Worm (Caenorhabditis elegans) whole organism, mixed stage, embryonic: ENCODE measurements around the gene nlp-30.

Source experiments
- M03D4.4 ChIP-seq: sonication (generic microtip); optimal IDR thresholded peaks from 2 replicates; lab custom pipeline; 2017; ENCODE audit warnings: mild to moderate bottlenecking, missing genetic modification characterization, missing compliant biosample characterization
- bed-3 ChIP-seq: fragments of 200-800 bp; sonication (Bioruptor generic); optimal IDR thresholded peaks from 3 replicates; lab custom pipeline; 2018; ENCODE audit warnings: mild to moderate bottlenecking, missing genetic modification characterization, moderate library complexity, missing compliant biosample characterization
- blmp-1 ChIP-seq: fragments of 150-350 bp; optimal IDR thresholded peaks from 2 replicates; lab custom pipeline; 2014; ENCODE audit warnings: missing biosample characterization, missing genetic modification characterization
- ceh-39 ChIP-seq: fragments of 150-350 bp; optimal IDR thresholded peaks from 2 replicates; lab custom pipeline; 2014; ENCODE audit warnings: missing biosample characterization, missing genetic modification characterization
- ceh-43 ChIP-seq: fragments of 200-800 bp; sonication (Bioruptor generic); optimal IDR thresholded peaks from 2 replicates; lab custom pipeline; 2018; ENCODE audit warnings: mild to moderate bottlenecking, missing genetic modification characterization, moderate library complexity, missing compliant biosample characterization
- ces-1 ChIP-seq: fragments of 150-350 bp; optimal IDR thresholded peaks from 2 replicates; lab custom pipeline; 2014; ENCODE audit warnings: missing biosample characterization, missing genetic modification reagents, missing genetic modification characterization
- cnd-1 ChIP-seq: fragments of 200-800 bp; sonication (Bioruptor generic); optimal IDR thresholded peaks from 2 replicates; lab custom pipeline; 2018; ENCODE audit warnings: mild to moderate bottlenecking, missing genetic modification characterization, missing compliant biosample characterization
- drap-1 ChIP-seq: fragments of 200-800 bp; sonication (Bioruptor generic); optimal IDR thresholded peaks from 3 replicates; lab custom pipeline; 2018; ENCODE audit warnings: mild to moderate bottlenecking, missing genetic modification characterization, missing compliant biosample characterization
- elt-1 ChIP-seq: sonication (generic microtip); optimal IDR thresholded peaks from 2 replicates; lab custom pipeline; 2017; ENCODE audit warnings: missing genetic modification characterization, mild to moderate bottlenecking, missing compliant biosample characterization, antibody characterized with exemption, moderate library complexity, borderline replicate concordance; ENCODE audit not compliant: insufficient read depth
- elt-3 ChIP-seq: fragments of 150-350 bp; optimal IDR thresholded peaks from 2 replicates; lab custom pipeline; 2014; ENCODE audit warnings: missing biosample characterization, missing genetic modification characterization
- flh-1 ChIP-seq: fragments of 200-800 bp; sonication (Bioruptor generic); optimal IDR thresholded peaks from 2 replicates; lab custom pipeline; 2018; ENCODE audit warnings: mild to moderate bottlenecking, missing genetic modification characterization, moderate library complexity, missing compliant biosample characterization
- ham-2 ChIP-seq: fragments of 200-800 bp; sonication (Bioruptor generic); optimal IDR thresholded peaks from 2 replicates; lab custom pipeline; 2018; ENCODE audit warnings: mild to moderate bottlenecking, missing genetic modification characterization, missing compliant biosample characterization
- hlh-1 ChIP-seq: fragments of 150-350 bp; optimal IDR thresholded peaks from 2 replicates; lab custom pipeline; 2014; ENCODE audit warnings: missing biosample characterization, missing genetic modification reagents, missing genetic modification characterization
- lin-13 ChIP-seq: fragments of 150-350 bp; optimal IDR thresholded peaks from 2 replicates; lab custom pipeline; 2014; ENCODE audit warnings: missing biosample characterization, missing genetic modification characterization
- lin-32 ChIP-seq: fragments of 200-800 bp; sonication (Bioruptor generic); optimal IDR thresholded peaks from 2 replicates; lab custom pipeline; 2018; ENCODE audit warnings: mild to moderate bottlenecking, missing genetic modification characterization, missing compliant biosample characterization
- lsy-2 ChIP-seq: fragments of 150-350 bp; optimal IDR thresholded peaks from 2 replicates; lab custom pipeline; 2014; ENCODE audit warnings: missing biosample characterization, missing genetic modification characterization
- mab-5 ChIP-seq: fragments of 150-350 bp; optimal IDR thresholded peaks from 2 replicates; lab custom pipeline; 2014; ENCODE audit warnings: missing biosample characterization, missing genetic modification characterization
- mep-1 ChIP-seq: fragments of 150-350 bp; optimal IDR thresholded peaks from 2 replicates; lab custom pipeline; 2017; ENCODE audit warnings: missing biosample characterization, missing genetic modification reagents, missing genetic modification characterization, inconsistent platforms
- mls-2 ChIP-seq: sonication (generic microtip); optimal IDR thresholded peaks from 2 replicates; lab custom pipeline; 2016; ENCODE audit warnings: mild to moderate bottlenecking, missing genetic modification characterization, moderate library complexity, missing compliant biosample characterization
- nhr-12 ChIP-seq: fragments of 150-350 bp; optimal IDR thresholded peaks from 2 replicates; lab custom pipeline; 2014; ENCODE audit warnings: missing biosample characterization, missing genetic modification characterization
- nhr-2 ChIP-seq: fragments of 150-350 bp; optimal IDR thresholded peaks from 2 replicates; lab custom pipeline; 2014; ENCODE audit warnings: missing biosample characterization, missing genetic modification characterization
- nhr-237 ChIP-seq: fragments of 150-350 bp; optimal IDR thresholded peaks from 2 replicates; lab custom pipeline; 2014; ENCODE audit warnings: missing biosample characterization, missing genetic modification characterization
- nhr-28 ChIP-seq: fragments of 150-350 bp; optimal IDR thresholded peaks from 2 replicates; lab custom pipeline; 2014; ENCODE audit warnings: missing biosample characterization, missing genetic modification characterization
- nhr-76 ChIP-seq: sonication (generic microtip); optimal IDR thresholded peaks from 2 replicates; lab custom pipeline; 2017; ENCODE audit warnings: missing biosample characterization, missing genetic modification characterization
- pha-4 ChIP-seq: fragments of 150-350 bp; optimal IDR thresholded peaks from 2 replicates; lab custom pipeline; 2018; ENCODE audit warnings: missing biosample characterization, missing genetic modification reagents, missing genetic modification characterization
- sem-2 ChIP-seq: fragments of 200-800 bp; sonication (Bioruptor generic); optimal IDR thresholded peaks from 2 replicates; lab custom pipeline; 2018; ENCODE audit warnings: mild to moderate bottlenecking, missing genetic modification characterization, missing compliant biosample characterization
- snpc-4 ChIP-seq: fragments of 150-350 bp; optimal IDR thresholded peaks from 2 replicates; lab custom pipeline; 2014; ENCODE audit warnings: missing biosample characterization, missing genetic modification characterization
- sptf-1 ChIP-seq: sonication (generic microtip); optimal IDR thresholded peaks from 2 replicates; lab custom pipeline; 2017; ENCODE audit warnings: mild to moderate bottlenecking, missing genetic modification characterization, moderate library complexity, missing compliant biosample characterization
- unc-120 ChIP-seq: sonication (generic microtip); optimal IDR thresholded peaks from 2 replicates; lab custom pipeline; 2017; ENCODE audit warnings: missing genetic modification characterization, missing compliant biosample characterization; ENCODE audit not compliant: poor library complexity, severe bottlenecking
- unc-39 ChIP-seq: fragments of 150-350 bp; optimal IDR thresholded peaks from 2 replicates; lab custom pipeline; 2014; ENCODE audit warnings: missing biosample characterization, missing genetic modification characterization
- zip-8 ChIP-seq: fragments of 150-350 bp; optimal IDR thresholded peaks from 2 replicates; lab custom pipeline; 2014; ENCODE audit warnings: missing biosample characterization, missing genetic modification characterization
- ztf-11 ChIP-seq: fragments of 150-350 bp; optimal IDR thresholded peaks from 2 replicates; lab custom pipeline; 2014; ENCODE audit warnings: missing biosample characterization, missing genetic modification characterization

nlp-30 gene

DNA sequence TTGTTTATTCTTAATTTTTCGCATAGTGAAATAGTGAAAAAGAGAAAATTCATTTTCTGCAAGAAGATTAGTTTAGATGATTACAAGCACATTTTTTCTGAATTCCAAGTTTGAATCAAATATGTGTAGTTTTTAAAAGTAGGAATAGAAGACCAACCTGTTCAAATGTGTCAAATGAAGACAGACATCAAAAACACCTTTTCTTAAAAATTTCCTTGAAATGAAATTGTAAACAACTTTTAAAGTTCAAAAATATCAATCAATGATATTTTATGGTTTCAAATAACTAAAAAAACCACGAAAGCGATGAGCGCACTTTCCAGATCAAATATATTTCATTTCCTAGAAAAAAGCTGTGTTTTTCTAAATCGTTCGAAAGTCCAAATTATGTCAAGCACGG, at the start of gene nlp-30:
nlp-30 (plus strand) TSS at position 301 of the 400 bp plus-strand sequence.
- TF ChIP-seq unc-39 (tag; lab: Kevin White, UChicago) (no peak), ceh-43 (no peak), unc-120 (tag; lab: Kevin White, UChicago) (no peak), mab-5 (tag; lab: Kevin White, UChicago) (no peak), ceh-39 (no peak), snpc-4 (tag; lab: Kevin White, UChicago) (no peak), zip-8 (tag; lab: Kevin White, UChicago) (no peak), M03D4.4 (tag; lab: Kevin White, UChicago) (no peak), bed-3 (no peak), lin-13 (tag; lab: Kevin White, UChicago) (no peak), hlh-1 (tag; lab: Kevin White, UChicago) (no peak), lin-32 (GFP tag; lab: Kevin White, UChicago) (no peak), nhr-76 (no peak), nhr-237 (tag; lab: Kevin White, UChicago) (no peak), nhr-2 (no peak), ham-2 (GFP tag; lab: Kevin White, UChicago) (no peak), blmp-1 (tag; lab: Kevin White, UChicago) (no peak), elt-3 (no peak), ztf-11 (tag; lab: Kevin White, UChicago) (no peak)

DNA sequence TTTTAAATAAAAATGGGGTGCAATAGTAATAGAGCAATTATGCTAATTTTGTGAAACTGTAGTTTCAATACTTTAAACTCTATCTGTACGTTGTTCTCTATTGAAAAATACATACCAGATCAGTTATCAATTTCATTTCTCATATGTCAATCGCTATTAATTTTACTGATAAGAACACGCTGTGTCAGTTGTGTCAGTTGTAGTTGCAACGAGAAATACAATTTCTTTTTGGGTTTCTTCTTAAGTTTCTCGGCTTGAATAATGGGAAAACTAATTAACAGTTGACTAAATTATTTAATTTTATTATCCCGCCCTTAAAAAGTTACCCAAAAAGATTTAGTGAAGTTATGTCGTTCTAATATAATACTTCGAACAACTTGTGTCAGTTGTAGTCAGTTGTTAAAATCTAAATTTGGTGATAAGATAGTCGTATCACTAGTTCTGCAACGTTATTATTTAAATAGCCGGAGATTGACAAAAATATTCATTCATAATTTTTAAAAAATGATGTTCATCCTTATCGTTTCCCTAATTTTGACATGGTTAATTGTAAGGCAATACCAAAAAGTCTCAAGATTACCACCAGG, 45.8 kb upstream of the nlp-30 start, which contains the start of gene cyp-35A5:
cyp-35A5 (plus strand) TSS at position 435 of the 587 bp plus-strand sequence.
- TF ChIP-seq ces-1 (GFP tag; lab: Kevin White, UChicago) (no peak), zip-8 (tag; lab: Kevin White, UChicago) (no peak), snpc-4 (tag; lab: Kevin White, UChicago) (no peak), ceh-43 (no peak), sem-2 (GFP tag; lab: Kevin White, UChicago) (no peak), nhr-12 (no peak), unc-39 (tag; lab: Kevin White, UChicago) (no peak), lsy-2 (tag; lab: Kevin White, UChicago) (no peak), sptf-1 (tag; lab: Kevin White, UChicago) (no peak), mls-2 (tag; lab: Kevin White, UChicago) (no peak), hlh-1 (tag; lab: Kevin White, UChicago) (no peak), cnd-1 (tag; lab: Kevin White, UChicago) (no peak), ztf-11 (tag; lab: Kevin White, UChicago) (no peak), flh-1 (GFP tag; lab: Kevin White, UChicago) (no peak)

DNA sequence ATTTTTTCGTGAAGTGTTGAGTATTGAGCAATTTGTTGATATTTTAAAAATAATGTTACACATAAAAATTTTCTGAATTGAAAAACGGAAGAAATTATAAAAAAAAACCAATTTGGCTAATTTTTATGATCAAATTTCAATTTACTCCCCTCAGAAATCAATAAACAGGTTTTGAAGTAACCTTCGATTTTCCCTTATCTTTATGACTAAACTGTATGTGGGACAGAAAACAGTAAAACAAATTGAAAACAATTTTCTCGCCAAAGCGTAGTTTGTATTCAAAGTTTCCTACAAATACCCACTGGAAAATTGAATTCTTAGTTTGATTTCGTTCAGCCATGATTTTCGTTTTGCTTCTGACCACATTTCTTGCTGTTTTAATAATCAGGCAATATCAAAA, 43.0 kb upstream of the nlp-30 start, which contains the start of gene cyp-35B1:
cyp-35B1 (plus strand) TSS at position 244 of the 400 bp plus-strand sequence.
- TF ChIP-seq elt-1 (tag; lab: Kevin White, UChicago) (no peak), nhr-237 (tag; lab: Kevin White, UChicago) (no peak), mab-5 (tag; lab: Kevin White, UChicago) (no peak), M03D4.4 (tag; lab: Kevin White, UChicago) (no peak), ham-2 (GFP tag; lab: Kevin White, UChicago) (no peak), pha-4 (no peak), lsy-2 (tag; lab: Kevin White, UChicago) (no peak), lin-32 (GFP tag; lab: Kevin White, UChicago) (no peak), drap-1 (GFP tag; lab: Kevin White, UChicago) (no peak), nhr-28 (no peak), hlh-1 (tag; lab: Kevin White, UChicago) (no peak), flh-1 (GFP tag; lab: Kevin White, UChicago) (no peak), mls-2 (tag; lab: Kevin White, UChicago) (no peak), ztf-11 (tag; lab: Kevin White, UChicago) (no peak), elt-3 (no peak), mep-1 (tag; lab: Kevin White, UChicago) (no peak), nhr-12 (no peak), snpc-4 (tag; lab: Kevin White, UChicago) (no peak)

DNA sequence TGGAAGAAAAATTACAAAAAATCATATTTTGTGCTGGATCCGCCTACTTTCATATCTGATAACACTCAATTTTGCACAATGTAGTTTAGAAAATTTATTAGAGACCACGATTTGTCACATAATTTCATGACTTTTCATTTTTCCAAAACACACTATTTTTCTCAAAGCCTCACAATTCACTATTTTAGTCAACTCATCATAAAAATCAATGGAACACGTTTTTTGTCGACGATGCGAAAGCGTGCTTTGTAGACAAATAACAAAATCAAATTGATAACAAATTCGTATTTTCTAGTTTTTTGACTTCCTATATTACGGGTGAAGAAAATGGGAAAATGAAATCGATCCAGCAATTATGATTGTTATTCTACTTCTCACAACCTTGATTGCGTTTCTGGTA, 39.9 kb upstream of the nlp-30 start, which contains the start of gene cyp-35B2:
cyp-35B2 (plus strand) TSS at position 301 of the 400 bp plus-strand sequence.
- TF ChIP-seq ceh-39 (no peak), unc-120 (tag; lab: Kevin White, UChicago) (no peak), ham-2 (GFP tag; lab: Kevin White, UChicago) (no peak)
